Worm (Caenorhabditis elegans): Measurements from ENCODE around the gene F16H6.4.

- TF ChIP-seq klf-2 (GFP tag; conservative IDR thresholded peaks at IDR 0.05) (no peak), ztf-29 (GFP tag; IDR thresholded peaks at IDR 0.05) (no peak), T22C8.4 (GFP tag; IDR thresholded peaks at IDR 0.05) (no peak), flt-1 (GFP tag; IDR thresholded peaks at IDR 0.05) (no peak), ztf-23 (GFP tag; IDR thresholded peaks at IDR 0.05) (no peak), cog-1 (tag; optimal IDR thresholded peaks at IDR 0.05) (no peak), tab-1 (GFP tag; IDR thresholded peaks at IDR 0.05) (no peak)
These were observed 37.3 kb upstream of the F16H6.4 start, which contains the start of gene C14A6.13 for ce11 chrV:18161228-18161627.

Data from whole organism, midembryonic.